Worm (Caenorhabditis elegans) whole organism, L2 larva: Measurements from ENCODE around the gene T11F9.21.
"Not testable (repeated sequence)": the region's sequence is repeated elsewhere in the genome, so short reads cannot be mapped to it uniquely, and the experiment has no call there.

ENCODE experiments used
- R02D3.7 ChIP-seq: fragments of 150-350 bp; optimal IDR thresholded peaks from 2 replicates; lab custom pipeline; 2014; ENCODE audit warnings: missing biosample characterization, missing genetic modification characterization
- ama-1 ChIP-seq: fragments of 150-350 bp; optimal IDR thresholded peaks from 2 replicates; lab custom pipeline; 2018; ENCODE audit warnings: inconsistent platforms
- ceh-82 ChIP-seq: fragments of 150-350 bp; optimal IDR thresholded peaks from 2 replicates; lab custom pipeline; 2014; ENCODE audit warnings: missing biosample characterization, missing genetic modification characterization
- egl-27 ChIP-seq: sonication (generic microtip); optimal IDR thresholded peaks from 3 replicates; lab custom pipeline; 2017; ENCODE audit warnings: missing biosample characterization, missing genetic modification reagents, missing genetic modification characterization
- elt-1 ChIP-seq: fragments of 150-350 bp; optimal IDR thresholded peaks from 2 replicates; lab custom pipeline; 2014; ENCODE audit warnings: missing biosample characterization, missing genetic modification characterization
- elt-3 ChIP-seq: sonication (generic microtip); optimal IDR thresholded peaks from 2 replicates; lab custom pipeline; 2017; ENCODE audit warnings: missing biosample characterization, missing genetic modification characterization
- fos-1 ChIP-seq: fragments of 150-350 bp; optimal IDR thresholded peaks from 2 replicates; lab custom pipeline; 2014; ENCODE audit warnings: missing biosample characterization, missing genetic modification characterization
- lin-39 ChIP-seq: fragments of 150-350 bp; optimal IDR thresholded peaks from 2 replicates; lab custom pipeline; 2014; ENCODE audit warnings: missing biosample characterization, missing genetic modification reagents, missing genetic modification characterization
- mdl-1 ChIP-seq, 2 experiments: fragments of 150-350 bp in 1 of 2; sonication (generic microtip) in 1 of 2; optimal IDR thresholded peaks; 2 replicates each; lab custom pipeline; 2017; ENCODE audit warnings: missing biosample characterization in 2 of 2, missing genetic modification characterization in 2 of 2
- nhr-237 ChIP-seq: fragments of 150-350 bp; optimal IDR thresholded peaks from 2 replicates; lab custom pipeline; 2014; ENCODE audit warnings: missing biosample characterization, missing genetic modification characterization
- nhr-77 ChIP-seq: fragments of 150-350 bp; optimal IDR thresholded peaks from 2 replicates; lab custom pipeline; 2014; ENCODE audit warnings: missing biosample characterization, missing genetic modification characterization
- peb-1 ChIP-seq: fragments of 150-350 bp; optimal IDR thresholded peaks from 2 replicates; lab custom pipeline; 2014; ENCODE audit warnings: missing biosample characterization, missing genetic modification characterization
- unc-39 ChIP-seq: fragments of 150-350 bp; optimal IDR thresholded peaks from 2 replicates; lab custom pipeline; 2014; ENCODE audit warnings: missing biosample characterization, missing genetic modification characterization

- TF ChIP-seq R02D3.7 (tag; lab: Kevin White, UChicago); elt-1 (tag; lab: Kevin White, UChicago); nhr-237 (tag; lab: Kevin White, UChicago); nhr-77; peb-1 (tag; lab: Kevin White, UChicago); unc-39; ceh-82 (tag; lab: Kevin White, UChicago); lin-39 (tag; lab: Kevin White, UChicago); elt-3 (tag; lab: Kevin White, UChicago); ama-1 (lab: Kevin White, UChicago); egl-27 (tag; lab: Kevin White, UChicago): not testable (repeated sequence)
- TF ChIP-seq fos-1 (peak; percentile 25), mdl-1 (tag; optimal IDR thresholded peaks at IDR 0.05; lab: Kevin White, UChicago) (peak in 1 of 2 experiments; percentile 8)
Observed at ce11 chrV:11504853-11505397, 12.4 kb downstream of the T11F9.21 start, which contains the start of the genes C55A6.1 and C55A6.10.
